Worm (Caenorhabditis elegans) whole organism, midembryonic: ENCODE results near the gene R04E5.7.

ENCODE experiments used
- T22C8.4 ChIP-seq: fragments of 200-800 bp; sonication (Bioruptor generic); IDR thresholded peaks from 2 replicates; pipeline ENCODE4 v1.3.6; 2022; ENCODE audit warnings: missing genetic modification characterization, missing compliant biosample characterization
- cog-1 ChIP-seq: sonication (generic microtip); optimal IDR thresholded peaks from 2 replicates; lab custom pipeline; 2016; ENCODE audit warnings: missing genetic modification characterization, missing compliant biosample characterization
- flt-1 ChIP-seq: fragments of 200-800 bp; sonication (Bioruptor generic); IDR thresholded peaks from 2 replicates; pipeline ENCODE4 v1.3.6; 2022; ENCODE audit warnings: missing genetic modification characterization, missing compliant biosample characterization
- klf-2 ChIP-seq: fragments of 200-800 bp; sonication (Bioruptor generic); conservative IDR thresholded peaks from 2 replicates; pipeline ENCODE4 v1.3.6; 2022; ENCODE audit warnings: missing genetic modification reagents, missing genetic modification characterization, missing compliant biosample characterization
- med-1 ChIP-seq: sonication (generic microtip); optimal IDR thresholded peaks from 2 replicates; lab custom pipeline; 2017; ENCODE audit warnings: missing genetic modification characterization, mild to moderate bottlenecking, missing compliant biosample characterization, antibody characterized with exemption, missing genetic modification reagents; ENCODE audit not compliant: insufficient read depth
- ref-1 ChIP-seq: fragments of 200-800 bp; sonication (Bioruptor generic); conservative IDR thresholded peaks from 2 replicates; pipeline ENCODE4 v1.3.6; 2022; ENCODE audit warnings: missing genetic modification reagents, missing genetic modification characterization, missing compliant biosample characterization
- tab-1 ChIP-seq: fragments of 200-800 bp; sonication (Bioruptor generic); IDR thresholded peaks from 2 replicates; pipeline ENCODE4 v1.3.6; 2022; ENCODE audit warnings: missing genetic modification characterization, missing compliant biosample characterization
- ztf-23 ChIP-seq: fragments of 200-800 bp; sonication (Bioruptor generic); IDR thresholded peaks from 2 replicates; pipeline ENCODE4 v1.3.6; 2022; ENCODE audit warnings: missing genetic modification reagents, missing genetic modification characterization, missing compliant biosample characterization
- ztf-29 ChIP-seq: fragments of 200-800 bp; sonication (Bioruptor generic); IDR thresholded peaks from 2 replicates; pipeline ENCODE4 v1.3.6; 2022; ENCODE audit warnings: missing genetic modification reagents, missing genetic modification characterization, missing compliant biosample characterization

- TF ChIP-seq tab-1 (GFP tag; lab: Robert Waterston, UW) (no peak), flt-1 (GFP tag; lab: Robert Waterston, UW) (no peak), klf-2 (GFP tag; lab: Robert Waterston, UW) (no peak), ref-1 (no peak), T22C8.4 (GFP tag; lab: Robert Waterston, UW) (no peak), cog-1 (tag; lab: Kevin White, UChicago) (no peak), med-1 (GFP tag; lab: Kevin White, UChicago) (no peak), ztf-23 (GFP tag; lab: Robert Waterston, UW) (no peak), ztf-29 (GFP tag; lab: Robert Waterston, UW) (no peak)
Observed at ce11 chrX:8838176-8838575, 41.1 kb upstream of the R04E5.7 start.
